Worm (Caenorhabditis elegans) whole organism, late embryonic: ENCODE results near the gene T19H12.3.

Experiments
- C38D4.7 ChIP-seq: fragments of 200-800 bp; sonication (Bioruptor generic); optimal IDR thresholded peaks from 2 replicates; lab custom pipeline; 2018; ENCODE audit warnings: mild to moderate bottlenecking, missing genetic modification characterization, moderate library complexity, missing compliant biosample characterization
- F13H6.1 ChIP-seq: sonication (generic microtip); optimal IDR thresholded peaks from 2 replicates; lab custom pipeline; 2016; ENCODE audit warnings: missing genetic modification characterization, missing compliant biosample characterization
- K02D7.2 ChIP-seq: sonication (generic microtip); optimal IDR thresholded peaks from 2 replicates; lab custom pipeline; 2017; ENCODE audit warnings: mild to moderate bottlenecking, missing genetic modification characterization, missing compliant biosample characterization
- T23F11.4 ChIP-seq: fragments of 200-800 bp; sonication (Bioruptor generic); optimal IDR thresholded peaks from 2 replicates; lab custom pipeline; 2018; ENCODE audit warnings: mild to moderate bottlenecking, missing genetic modification characterization, missing compliant biosample characterization
- Y22D7AL.16 ChIP-seq: sonication (generic microtip); optimal IDR thresholded peaks from 2 replicates; lab custom pipeline; 2016; ENCODE audit warnings: missing genetic modification characterization, missing compliant biosample characterization
- ceh-14 ChIP-seq: sonication (generic microtip); optimal IDR thresholded peaks from 2 replicates; lab custom pipeline; 2016; ENCODE audit warnings: missing genotype, missing genetic modification characterization, missing compliant biosample characterization
- ceh-18 ChIP-seq: sonication (generic microtip); optimal IDR thresholded peaks from 2 replicates; lab custom pipeline; 2016; ENCODE audit warnings: missing genetic modification characterization, missing compliant biosample characterization
- ceh-2 ChIP-seq: sonication (generic microtip); optimal IDR thresholded peaks from 2 replicates; lab custom pipeline; 2016; ENCODE audit warnings: missing genotype, missing genetic modification characterization, missing compliant biosample characterization
- ceh-30 ChIP-seq: fragments of 150-350 bp; optimal IDR thresholded peaks from 2 replicates; lab custom pipeline; 2014; ENCODE audit warnings: missing biosample characterization, missing genetic modification characterization
- ceh-34 ChIP-seq: sonication (generic microtip); optimal IDR thresholded peaks from 2 replicates; lab custom pipeline; 2016; ENCODE audit warnings: mild to moderate bottlenecking, missing genetic modification characterization, missing compliant biosample characterization
- ceh-45 ChIP-seq: fragments of 200-800 bp; sonication (Bioruptor generic); IDR thresholded peaks from 2 replicates; pipeline ENCODE4 v1.3.6; 2022; ENCODE audit warnings: missing genetic modification reagents, missing genetic modification characterization, missing compliant biosample characterization
- ceh-48 ChIP-seq: sonication (generic microtip); optimal IDR thresholded peaks from 2 replicates; lab custom pipeline; 2016; ENCODE audit warnings: missing genetic modification characterization, inconsistent platforms, missing compliant biosample characterization
- ceh-6 ChIP-seq: fragments of 200-800 bp; sonication (Bioruptor generic); optimal IDR thresholded peaks from 2 replicates; lab custom pipeline; 2018; ENCODE audit warnings: mild to moderate bottlenecking, missing genetic modification characterization, missing compliant biosample characterization
- che-1 ChIP-seq: sonication (generic microtip); optimal IDR thresholded peaks from 2 replicates; lab custom pipeline; 2016; ENCODE audit warnings: mild to moderate bottlenecking, missing genetic modification characterization, missing compliant biosample characterization
- dmd-4 ChIP-seq: sonication (generic microtip); optimal IDR thresholded peaks from 2 replicates; lab custom pipeline; 2016; ENCODE audit warnings: borderline replicate concordance, missing genetic modification characterization, missing compliant biosample characterization
- elt-4 ChIP-seq: sonication (generic microtip); optimal IDR thresholded peaks from 2 replicates; lab custom pipeline; 2016; ENCODE audit warnings: missing genetic modification characterization, missing compliant biosample characterization
- eyg-1 ChIP-seq: sonication (generic microtip); optimal IDR thresholded peaks from 2 replicates; lab custom pipeline; 2016; ENCODE audit warnings: missing genotype, missing genetic modification characterization, missing compliant biosample characterization
- fkh-10 ChIP-seq: fragments of 150-350 bp; optimal IDR thresholded peaks from 2 replicates; lab custom pipeline; 2014; ENCODE audit warnings: missing biosample characterization, missing genetic modification reagents, missing genetic modification characterization
- fkh-6 ChIP-seq: sonication (generic microtip); optimal IDR thresholded peaks from 2 replicates; lab custom pipeline; 2016; ENCODE audit warnings: missing genetic modification characterization, missing compliant biosample characterization
- hlh-13 ChIP-seq: fragments of 200-800 bp; sonication (Bioruptor generic); optimal IDR thresholded peaks from 2 replicates; lab custom pipeline; 2018; ENCODE audit warnings: mild to moderate bottlenecking, missing genetic modification characterization, missing compliant biosample characterization
- hlh-30 ChIP-seq: sonication (generic microtip); optimal IDR thresholded peaks from 2 replicates; lab custom pipeline; 2017; ENCODE audit warnings: antibody characterized with exemption, missing genetic modification characterization, missing compliant biosample characterization; ENCODE audit not compliant: insufficient read depth
- hlh-6 ChIP-seq: sonication (generic microtip); optimal IDR thresholded peaks from 2 replicates; lab custom pipeline; 2016; ENCODE audit warnings: missing genotype, missing genetic modification characterization, missing compliant biosample characterization
- hlh-8 ChIP-seq: sonication (generic microtip); optimal IDR thresholded peaks from 2 replicates; lab custom pipeline; 2016; ENCODE audit warnings: missing genotype, missing genetic modification characterization, missing compliant biosample characterization
- lim-6 ChIP-seq: sonication (generic microtip); optimal IDR thresholded peaks from 2 replicates; lab custom pipeline; 2016; ENCODE audit warnings: missing genetic modification characterization, missing compliant biosample characterization
- madf-2 ChIP-seq: sonication (generic microtip); optimal IDR thresholded peaks from 2 replicates; lab custom pipeline; 2017; ENCODE audit warnings: missing genetic modification characterization, missing compliant biosample characterization
- mec-3 ChIP-seq: sonication (generic microtip); optimal IDR thresholded peaks from 2 replicates; lab custom pipeline; 2016; ENCODE audit warnings: borderline replicate concordance, missing genetic modification characterization, missing compliant biosample characterization
- nfya-1 ChIP-seq: sonication (generic microtip); optimal IDR thresholded peaks from 2 replicates; lab custom pipeline; 2017; ENCODE audit warnings: missing genetic modification characterization, mild to moderate bottlenecking, missing compliant biosample characterization, antibody characterized with exemption, moderate library complexity
- nhr-11 ChIP-seq: fragments of 150-350 bp; optimal IDR thresholded peaks from 2 replicates; lab custom pipeline; 2014; ENCODE audit warnings: missing biosample characterization, missing genetic modification characterization
- npax-4 ChIP-seq: sonication (generic microtip); optimal IDR thresholded peaks from 2 replicates; lab custom pipeline; 2016; ENCODE audit warnings: missing genetic modification characterization, missing compliant biosample characterization
- odd-2 ChIP-seq: sonication (generic microtip); optimal IDR thresholded peaks from 2 replicates; lab custom pipeline; 2017; ENCODE audit warnings: antibody characterized with exemption, mild to moderate bottlenecking, missing genetic modification characterization, missing compliant biosample characterization
- pha-2 ChIP-seq: sonication (generic microtip); optimal IDR thresholded peaks from 2 replicates; lab custom pipeline; 2017; ENCODE audit warnings: mild to moderate bottlenecking, missing genetic modification characterization, missing compliant biosample characterization
- pha-4 ChIP-seq: fragments of 150-350 bp; optimal IDR thresholded peaks from 2 replicates; lab custom pipeline; 2018; ENCODE audit warnings: missing biosample characterization, missing genetic modification reagents, missing genetic modification characterization
- pros-1 ChIP-seq: fragments of 150-350 bp; optimal IDR thresholded peaks from 2 replicates; lab custom pipeline; 2014; ENCODE audit warnings: missing biosample characterization, missing genetic modification reagents, missing genetic modification characterization
- sdc-2 ChIP-seq: sonication (generic microtip); optimal IDR thresholded peaks from 2 replicates; lab custom pipeline; 2016; ENCODE audit warnings: missing genotype, missing genetic modification characterization, missing compliant biosample characterization
- sox-4 ChIP-seq: sonication (generic microtip); optimal IDR thresholded peaks from 2 replicates; lab custom pipeline; 2017; ENCODE audit warnings: mild to moderate bottlenecking, missing genetic modification characterization, inconsistent platforms, missing compliant biosample characterization
- tbx-2 ChIP-seq: sonication (generic microtip); optimal IDR thresholded peaks from 2 replicates; lab custom pipeline; 2016; ENCODE audit warnings: missing genetic modification characterization, missing compliant biosample characterization
- tbx-7 ChIP-seq: sonication (generic microtip); optimal IDR thresholded peaks from 2 replicates; lab custom pipeline; 2016; ENCODE audit warnings: missing genotype, missing genetic modification characterization, missing compliant biosample characterization
- ttx-3 ChIP-seq: sonication (generic microtip); optimal IDR thresholded peaks from 2 replicates; lab custom pipeline; 2016; ENCODE audit warnings: missing genetic modification reagents, missing genetic modification characterization, missing compliant biosample characterization
- unc-55 ChIP-seq: sonication (generic microtip); optimal IDR thresholded peaks from 2 replicates; lab custom pipeline; 2017; ENCODE audit warnings: missing biosample characterization, missing genetic modification reagents, missing genetic modification characterization
- ztf-16 ChIP-seq: sonication (generic microtip); optimal IDR thresholded peaks from 2 replicates; lab custom pipeline; 2017; ENCODE audit warnings: missing genetic modification characterization, missing compliant biosample characterization

Gene T19H12.3

ce11 chrV:4842544-4842943 is 42.9 kb upstream of the T19H12.3 start, which contains the start of the genes cwp-2 and cwp-3:
cwp-2 (minus strand) TSS chrV:4842644.
cwp-3 (plus strand) TSS chrV:4842836.
- TF ChIP-seq dmd-4 (tag; lab: Kevin White, UChicago) (no peak), hlh-30 (tag; lab: Kevin White, UChicago) (no peak), che-1 (tag; lab: Kevin White, UChicago) (no peak), eyg-1 (tag; lab: Kevin White, UChicago) (no peak), hlh-6 (tag; lab: Kevin White, UChicago) (no peak), tbx-2 (no peak), tbx-7 (tag; lab: Kevin White, UChicago) (no peak), elt-4 (tag; lab: Kevin White, UChicago) (no peak), C38D4.7 (GFP tag; lab: Kevin White, UChicago) (no peak), madf-2 (no peak), ceh-34 (tag; lab: Kevin White, UChicago) (no peak)

- TF ChIP-seq hlh-30 (tag; lab: Kevin White, UChicago) (peak; percentile 89), unc-55 (GFP tag; lab: Kevin White, UChicago) (peak; percentile 51), sdc-2 (tag; lab: Kevin White, UChicago) (no peak)
Measured at ce11 chrV:4844591-4844990, 40.9 kb upstream of the T19H12.3 start, which contains the start of gene abhd-5.2. abhd-5.2 (plus strand) TSS chrV:4844685.

- no peak for TF ChIP-seq sdc-2 (tag; lab: Kevin White, UChicago)
- no peak for TF ChIP-seq ztf-16 (tag; lab: Kevin White, UChicago)
- no peak for TF ChIP-seq ceh-6 (GFP tag; lab: Kevin White, UChicago)
- TF ChIP-seq dmd-4 (tag; lab: Kevin White, UChicago): no peak
- TF ChIP-seq madf-2: no peak
- no peak for TF ChIP-seq ceh-18
- TF ChIP-seq K02D7.2: no peak
- no peak for TF ChIP-seq ceh-34 (tag; lab: Kevin White, UChicago)
- no peak for TF ChIP-seq pros-1 (tag; lab: Kevin White, UChicago)
- no peak for TF ChIP-seq nfya-1
- TF ChIP-seq ceh-14 (tag; lab: Kevin White, UChicago): no peak
- TF ChIP-seq che-1 (tag; lab: Kevin White, UChicago): no peak
- TF ChIP-seq F13H6.1: no peak
- no peak for TF ChIP-seq nhr-11 (tag; lab: Kevin White, UChicago)
- no peak for TF ChIP-seq tbx-2
- no peak for TF ChIP-seq lim-6 (tag; lab: Kevin White, UChicago)
- TF ChIP-seq hlh-13 (GFP tag; lab: Kevin White, UChicago): no peak
Measured at ce11 chrV:4846507-4846906, 39.0 kb upstream of the T19H12.3 start.

ce11 chrV:4847424-4847823 is 38.0 kb upstream of the T19H12.3 start, which contains the start of gene abhd-5.1:
abhd-5.1 (plus strand) TSS chrV:4847653.
- TF ChIP-seq tbx-7 (tag; lab: Kevin White, UChicago) (no peak), T23F11.4 (no peak), eyg-1 (tag; lab: Kevin White, UChicago) (no peak), sox-4 (tag; lab: Kevin White, UChicago) (no peak), ceh-45 (GFP tag; lab: Robert Waterston, UW) (no peak), nhr-11 (tag; lab: Kevin White, UChicago) (no peak), hlh-8 (tag; lab: Kevin White, UChicago) (no peak), fkh-10 (GFP tag; lab: Kevin White, UChicago) (no peak), npax-4 (no peak), ttx-3 (no peak), fkh-6 (no peak), elt-4 (tag; lab: Kevin White, UChicago) (no peak), ceh-18 (no peak), mec-3 (tag; lab: Kevin White, UChicago) (no peak), odd-2 (no peak)

- TF ChIP-seq pha-2 (no peak), ceh-18 (no peak), mec-3 (tag; lab: Kevin White, UChicago) (no peak), pha-4 (tag; lab: Kevin White, UChicago) (no peak), ceh-48 (tag; lab: Kevin White, UChicago) (no peak), ztf-16 (tag; lab: Kevin White, UChicago) (no peak), Y22D7AL.16 (no peak), eyg-1 (tag; lab: Kevin White, UChicago) (no peak), pros-1 (tag; lab: Kevin White, UChicago) (no peak), ceh-30 (no peak), ceh-2 (no peak)
Measured at ce11 chrV:4850446-4850845, 35.0 kb upstream of the T19H12.3 start.
